Worm (Caenorhabditis elegans) whole organism, L4 larva: ENCODE results near the gene F22E5.2.
"Not testable (repeated sequence)": the region's sequence is repeated elsewhere in the genome, so short reads cannot be mapped to it uniquely, and the experiment has no call there.

Experiments
- F10B5.3 ChIP-seq: sonication (generic microtip); optimal IDR thresholded peaks from 2 replicates; lab custom pipeline; 2016; ENCODE audit warnings: mild to moderate bottlenecking, missing genetic modification characterization, missing compliant biosample characterization
- F44E2.7 ChIP-seq: fragments of 200-800 bp; sonication (Bioruptor generic); IDR thresholded peaks from 2 replicates; pipeline ENCODE4 v2.1.2; 2022; ENCODE audit warnings: missing genetic modification characterization, missing compliant biosample characterization
- T26A8.4 ChIP-seq: fragments of 200-800 bp; sonication (Bioruptor generic); IDR thresholded peaks from 2 replicates; pipeline ENCODE4 v1.3.6; 2022; ENCODE audit warnings: missing genetic modification characterization, missing compliant biosample characterization
- Y105C5A.15 ChIP-seq: fragments of 200-800 bp; sonication (Bioruptor generic); IDR thresholded peaks from 2 replicates; pipeline ENCODE4 v1.3.6; 2022; ENCODE audit warnings: missing genetic modification characterization, missing compliant biosample characterization
- Y48G9A.11 ChIP-seq: fragments of 200-800 bp; sonication (Bioruptor generic); IDR thresholded peaks from 2 replicates; pipeline ENCODE4 v1.3.6; 2022; ENCODE audit warnings: missing genetic modification reagents, missing genetic modification characterization, missing compliant biosample characterization
- ama-1 ChIP-seq: fragments of 150-350 bp; optimal IDR thresholded peaks from 2 replicates; lab custom pipeline; 2014; ENCODE audit warnings: inconsistent platforms, mixed read lengths
- ceh-20 ChIP-seq: fragments of 200-800 bp; sonication (Bioruptor generic); IDR thresholded peaks from 2 replicates; pipeline ENCODE4 v1.3.6; 2022; ENCODE audit warnings: missing genetic modification reagents, missing genetic modification characterization, missing compliant biosample characterization
- ceh-28 ChIP-seq: fragments of 150-350 bp; optimal IDR thresholded peaks from 2 replicates; lab custom pipeline; 2014; ENCODE audit warnings: missing biosample characterization, missing genetic modification reagents, missing genetic modification characterization
- ceh-82 ChIP-seq: sonication (generic microtip); optimal IDR thresholded peaks from 2 replicates; lab custom pipeline; 2017; ENCODE audit warnings: missing biosample characterization, missing genetic modification characterization
- ces-1 ChIP-seq: fragments of 150-350 bp; sonication (generic microtip); optimal IDR thresholded peaks from 4 replicates; lab custom pipeline; 2014; ENCODE audit warnings: missing biosample characterization, missing genetic modification reagents, missing genetic modification characterization
- cey-2 ChIP-seq: sonication (generic microtip); optimal IDR thresholded peaks from 3 replicates; lab custom pipeline; 2017; ENCODE audit warnings: missing genetic modification characterization, mild to moderate bottlenecking, missing compliant biosample characterization, antibody characterized with exemption, borderline replicate concordance; ENCODE audit not compliant: insufficient read depth
- daf-16 ChIP-seq, 3 experiments: sonication (generic microtip); optimal IDR thresholded peaks; 2 replicates each; lab custom pipeline; 2016 to 2017; ENCODE audit warnings: missing genetic modification characterization in 3 of 3, missing genetic modification reagents in 3 of 3, mild to moderate bottlenecking in 2 of 3, missing compliant biosample characterization in 2 of 3, missing biosample characterization in 1 of 3, moderate library complexity in 1 of 3
- dpl-1 ChIP-seq: fragments of 150-350 bp; optimal IDR thresholded peaks from 2 replicates; lab custom pipeline; 2014; ENCODE audit warnings: missing biosample characterization, missing genetic modification reagents, missing genetic modification characterization
- egl-27 ChIP-seq: sonication (generic microtip); optimal IDR thresholded peaks from 3 replicates; lab custom pipeline; 2017; ENCODE audit warnings: missing biosample characterization, missing genetic modification reagents, missing genetic modification characterization
- egl-43 ChIP-seq: fragments of 200-800 bp; sonication (Bioruptor generic); IDR thresholded peaks from 2 replicates; pipeline ENCODE4 v1.3.6; 2022; ENCODE audit warnings: missing genetic modification reagents, missing genetic modification characterization, missing compliant biosample characterization
- hlh-11 ChIP-seq: fragments of 200-800 bp; sonication (Bioruptor generic); optimal IDR thresholded peaks from 2 replicates; lab custom pipeline; 2018; ENCODE audit warnings: mild to moderate bottlenecking, missing genetic modification characterization, missing compliant biosample characterization
- hlh-30 ChIP-seq: sonication (generic microtip); optimal IDR thresholded peaks from 2 replicates; lab custom pipeline; 2017; ENCODE audit warnings: antibody characterized with exemption, mild to moderate bottlenecking, missing genetic modification characterization, missing compliant biosample characterization; ENCODE audit not compliant: insufficient read depth
- jun-1 ChIP-seq: fragments of 150-350 bp; optimal IDR thresholded peaks from 2 replicates; lab custom pipeline; 2014; ENCODE audit warnings: missing biosample characterization, missing genetic modification reagents, missing genetic modification characterization
- lin-1 ChIP-seq: fragments of 200-800 bp; sonication (Bioruptor generic); IDR thresholded peaks from 2 replicates; pipeline ENCODE4 v1.3.6; 2022; ENCODE audit warnings: missing genetic modification reagents, missing genetic modification characterization, missing compliant biosample characterization
- lin-38 ChIP-seq: fragments of 200-800 bp; sonication (Bioruptor generic); IDR thresholded peaks from 2 replicates; pipeline ENCODE4 v1.3.6; 2022; ENCODE audit warnings: missing genetic modification reagents, missing genetic modification characterization, missing compliant biosample characterization
- lir-3 ChIP-seq: sonication (generic microtip); optimal IDR thresholded peaks from 2 replicates; lab custom pipeline; 2016; ENCODE audit warnings: mild to moderate bottlenecking, missing genetic modification characterization, missing compliant biosample characterization
- madf-5 ChIP-seq, 2 experiments: fragments of 200-800 bp; sonication (Bioruptor generic); IDR thresholded peaks; 2 replicates each; pipeline ENCODE4 v1.3.6; 2022; ENCODE audit warnings: missing compliant biosample characterization in 2 of 2, missing genetic modification characterization in 2 of 2
- madf-9 ChIP-seq: fragments of 200-800 bp; sonication (Bioruptor generic); conservative IDR thresholded peaks from 2 replicates; pipeline ENCODE4 v1.3.6; 2022; ENCODE audit warnings: missing genetic modification reagents, missing genetic modification characterization, missing compliant biosample characterization
- mes-2 ChIP-seq: sonication (generic microtip); optimal IDR thresholded peaks from 2 replicates; lab custom pipeline; 2016; ENCODE audit warnings: missing genotype, mild to moderate bottlenecking, missing genetic modification characterization, missing compliant biosample characterization; ENCODE audit not compliant: poor library complexity, severe bottlenecking
- nhr-10 ChIP-seq: fragments of 150-350 bp; optimal IDR thresholded peaks from 2 replicates; lab custom pipeline; 2014; ENCODE audit warnings: missing biosample characterization, missing genetic modification characterization
- nhr-102 ChIP-seq: sonication (generic microtip); optimal IDR thresholded peaks from 2 replicates; lab custom pipeline; 2016; ENCODE audit warnings: mild to moderate bottlenecking, missing genetic modification characterization, moderate library complexity, missing compliant biosample characterization
- nhr-237 ChIP-seq: sonication (generic microtip); optimal IDR thresholded peaks from 2 replicates; lab custom pipeline; 2017; ENCODE audit warnings: missing biosample characterization, missing genetic modification characterization
- nhr-41 ChIP-seq: fragments of 200-800 bp; sonication (Bioruptor generic); IDR thresholded peaks from 2 replicates; pipeline ENCODE4 v1.3.6; 2022; ENCODE audit warnings: missing genetic modification reagents, missing genetic modification characterization, missing compliant biosample characterization
- nhr-42 ChIP-seq: fragments of 200-800 bp; sonication (Bioruptor generic); IDR thresholded peaks from 2 replicates; pipeline ENCODE4 v1.3.6; 2022; ENCODE audit warnings: missing genetic modification characterization, missing compliant biosample characterization
- nhr-48 ChIP-seq: sonication (generic microtip); optimal IDR thresholded peaks from 2 replicates; lab custom pipeline; 2016; ENCODE audit warnings: mild to moderate bottlenecking, missing genetic modification characterization, missing compliant biosample characterization
- nhr-6 ChIP-seq: fragments of 150-350 bp; optimal IDR thresholded peaks from 2 replicates; lab custom pipeline; 2014; ENCODE audit warnings: missing biosample characterization, missing genetic modification characterization
- nhr-76 ChIP-seq: fragments of 150-350 bp; optimal IDR thresholded peaks from 2 replicates; lab custom pipeline; 2014; ENCODE audit warnings: missing biosample characterization, missing genetic modification characterization
- nhr-77 ChIP-seq: fragments of 150-350 bp; optimal IDR thresholded peaks from 2 replicates; lab custom pipeline; 2014; ENCODE audit warnings: missing biosample characterization, missing genetic modification characterization
- pha-4 ChIP-seq, 2 experiments: fragments of 150-350 bp in 1 of 2; fragments of 200-800 bp in 1 of 2; sonication (Bioruptor generic) in 1 of 2; IDR thresholded peaks in 1 of 2; optimal IDR thresholded peaks in 1 of 2; 2 replicates each; pipeline versions ENCODE4 v1.3.6 to Lab custom; 2014 to 2022; ENCODE audit warnings: missing genetic modification characterization in 2 of 2, missing genetic modification reagents in 2 of 2, missing biosample characterization in 1 of 2, missing compliant biosample characterization in 1 of 2
- php-3 ChIP-seq: fragments of 200-800 bp; sonication (Bioruptor generic); IDR thresholded peaks from 2 replicates; pipeline ENCODE4 v1.3.6; 2022; ENCODE audit warnings: missing genetic modification reagents, missing genetic modification characterization, missing compliant biosample characterization
- pqm-1 ChIP-seq: sonication (generic microtip); optimal IDR thresholded peaks from 2 replicates; lab custom pipeline; 2017; ENCODE audit warnings: missing biosample characterization, missing genetic modification characterization
- saeg-2 ChIP-seq: fragments of 200-800 bp; sonication (Bioruptor generic); IDR thresholded peaks from 2 replicates; pipeline ENCODE4 v1.3.6; 2022; ENCODE audit warnings: missing genetic modification reagents, missing genetic modification characterization, missing compliant biosample characterization
- snpc-4 ChIP-seq: fragments of 150-350 bp; optimal IDR thresholded peaks from 2 replicates; lab custom pipeline; 2014; ENCODE audit warnings: missing biosample characterization, missing genetic modification characterization
- unc-130 ChIP-seq: sonication (generic microtip); optimal IDR thresholded peaks from 2 replicates; lab custom pipeline; 2016; ENCODE audit warnings: missing genetic modification reagents, missing genetic modification characterization, missing compliant biosample characterization
- vab-7 ChIP-seq: fragments of 200-800 bp; sonication (Bioruptor generic); IDR thresholded peaks from 2 replicates; pipeline ENCODE4 v1.3.6; 2022; ENCODE audit warnings: missing genetic modification reagents, missing genetic modification characterization, missing compliant biosample characterization
- zag-1 ChIP-seq: fragments of 150-350 bp; optimal IDR thresholded peaks from 2 replicates; lab custom pipeline; 2014; ENCODE audit warnings: missing biosample characterization, missing genetic modification characterization
- zfp-3 ChIP-seq: fragments of 200-800 bp; sonication (Bioruptor generic); conservative IDR thresholded peaks from 2 replicates; pipeline ENCODE4 v1.3.6; 2022; ENCODE audit warnings: missing genetic modification reagents, missing genetic modification characterization, missing compliant biosample characterization

Gene F22E5.2

ce11 chrII:2665606-2666005, 425 bp downstream of the F22E5.2 start, which contains the start of gene F22E5.22:
TSS of gene F22E5.22 (plus strand) at chrII:2665906.
- TF ChIP-seq nhr-42 (GFP tag; lab: Robert Waterston, UW) (no peak), lir-3 (tag; lab: Kevin White, UChicago) (no peak), madf-9 (no peak), lin-1 (GFP tag; lab: Robert Waterston, UW) (no peak), nhr-6 (no peak), hlh-30 (no peak), daf-16 (GFP tag; optimal IDR thresholded peaks at IDR 0.05; lab: Kevin White, UChicago) (no peak), daf-16 (tag; optimal IDR thresholded peaks at IDR 0.05; lab: Kevin White, UChicago) (no peak), lin-38 (GFP tag; lab: Robert Waterston, UW) (no peak), nhr-48 (no peak), cey-2 (tag; lab: Kevin White, UChicago) (no peak), php-3 (no peak), Y48G9A.11 (GFP tag; lab: Robert Waterston, UW) (no peak), vab-7 (no peak), F10B5.3 (no peak), jun-1 (no peak), zfp-3 (no peak)

ce11 chrII:2672320-2672719, 7.1 kb downstream of the F22E5.2 start, which contains the start of gene sri-57:
TSS of gene sri-57 (minus strand) at chrII:2672420.
- not testable (repeated sequence) for TF ChIP-seq nhr-6, ceh-20, pqm-1

ce11 chrII:2673534-2673933, 8.4 kb downstream of the F22E5.2 start, which contains the start of the genes F22E5.20 and F22E5.1:
TSS of gene F22E5.20 (minus strand) at chrII:2673634.
TSS of gene F22E5.1 (plus strand) at chrII:2673775.
- not testable (repeated sequence) for TF ChIP-seq pha-4 (GFP tag; IDR thresholded peaks at IDR 0.05; lab: Robert Waterston, UW); pha-4 (tag; optimal IDR thresholded peaks at IDR 0.05; lab: Kevin White, UChicago); nhr-102 (tag; lab: Kevin White, UChicago); T26A8.4 (GFP tag; lab: Robert Waterston, UW)

ce11 chrII:2677534-2678168, 12.5 kb downstream of the F22E5.2 start, which contains the start of gene F22E5.17:
TSS of gene F22E5.17 (plus strand) at chrII:2678041.
- TF ChIP-seq zfp-3 (no peak), ceh-82 (tag; lab: Kevin White, UChicago) (no peak), Y105C5A.15 (GFP tag; lab: Robert Waterston, UW) (no peak), nhr-77 (tag; lab: Kevin White, UChicago) (peak; percentile 7), snpc-4 (tag; lab: Kevin White, UChicago) (no peak), lin-38 (GFP tag; lab: Robert Waterston, UW) (no peak), ces-1 (GFP tag; lab: Kevin White, UChicago) (no peak), F44E2.7 (GFP tag; lab: Robert Waterston, UW) (no peak), madf-9 (no peak), cey-2 (tag; lab: Kevin White, UChicago) (no peak), nhr-41 (GFP tag; lab: Robert Waterston, UW) (no peak), madf-5 (GFP tag; IDR thresholded peaks at IDR 0.05; lab: Robert Waterston, UW) (no peak), hlh-11 (tag; lab: Kevin White, UChicago) (peak; percentile 63), egl-43 (GFP tag; lab: Robert Waterston, UW) (0 out of 2 replicates have a peak, but pooled peaks have one; percentile 41), ceh-20 (no peak), lin-1 (GFP tag; lab: Robert Waterston, UW) (0 out of 2 replicates have a peak, but pooled peaks have one; percentile 12), nhr-237 (no peak), dpl-1 (GFP tag; lab: Kevin White, UChicago) (no peak), egl-27 (tag; lab: Kevin White, UChicago) (no peak), mes-2 (no peak), nhr-42 (GFP tag; lab: Robert Waterston, UW) (no peak), saeg-2 (GFP tag; lab: Robert Waterston, UW) (no peak), ceh-28 (tag; lab: Kevin White, UChicago) (no peak), nhr-6 (no peak), nhr-10 (tag; lab: Kevin White, UChicago) (no peak), nhr-48 (peak; percentile 33), nhr-102 (tag; lab: Kevin White, UChicago) (peak; percentile 22), pha-4 (GFP tag; IDR thresholded peaks at IDR 0.05; lab: Robert Waterston, UW) (no peak), pha-4 (tag; optimal IDR thresholded peaks at IDR 0.05; lab: Kevin White, UChicago) (no peak), zag-1 (tag; lab: Kevin White, UChicago) (no peak), php-3 (peak; percentile 48; the same call in 1 of the 2 replicates), nhr-76 (tag; lab: Kevin White, UChicago) (no peak), unc-130 (no peak), ama-1 (lab: Kevin White, UChicago) (no peak)
